Worm (Caenorhabditis elegans): Measurements from ENCODE around the gene F21A3.2.

DNA sequence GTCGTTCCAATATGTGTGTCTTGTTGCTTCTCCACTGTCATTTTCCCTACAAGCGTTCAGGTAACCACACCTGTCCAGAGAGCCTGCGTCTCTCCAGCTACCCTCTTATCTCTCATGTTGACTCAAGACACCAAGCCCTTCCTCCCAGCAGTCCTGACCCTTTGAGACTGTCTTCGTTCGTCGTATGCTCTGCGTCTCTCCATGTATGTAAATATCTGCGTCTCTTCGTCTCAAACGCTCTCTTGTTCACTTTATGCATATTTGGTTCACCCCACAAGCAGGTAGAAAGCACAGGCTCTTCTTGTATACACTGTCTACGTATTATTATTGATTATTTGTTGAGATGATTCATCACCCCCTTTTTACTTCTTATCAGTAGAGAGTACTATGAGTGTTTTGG lies 36.0 kb downstream of the F21A3.2 start:
- no peak for TF ChIP-seq lin-39 (tag; optimal IDR thresholded peaks at IDR 0.05)
- TF ChIP-seq egl-27 (tag; optimal IDR thresholded peaks at IDR 0.05) = no peak
- TF ChIP-seq nhr-42 (GFP tag; IDR thresholded peaks at IDR 0.05) = no peak
- no peak for TF ChIP-seq ztf-11 (tag; optimal IDR thresholded peaks at IDR 0.05)
- TF ChIP-seq nhr-41 (GFP tag; IDR thresholded peaks at IDR 0.05) = peak; percentile 95
- TF ChIP-seq ama-1 (optimal IDR thresholded peaks at IDR 0.05) = no peak
- peak in 1 of 2 experiments; percentile 75 for TF ChIP-seq daf-16 (GFP tag; optimal IDR thresholded peaks at IDR 0.05)
- TF ChIP-seq daf-16 (tag; optimal IDR thresholded peaks at IDR 0.05) = peak; percentile 98
- no peak for TF ChIP-seq nhr-25 (tag; optimal IDR thresholded peaks at IDR 0.05; ENCODE audit: borderline replicate concordance, insufficient read depth)
- TF ChIP-seq fos-1 (tag; optimal IDR thresholded peaks at IDR 0.05) = peak; percentile 56
- no peak for TF ChIP-seq mdl-1 (tag; optimal IDR thresholded peaks at IDR 0.05)
